Fruit fly (Drosophila melanogaster) whole organism, wandering third instar larva: ENCODE results near the gene Tao.

Experiments used
- CG32264 ChIP-seq: fragments of 200-800 bp; sonication (Bioruptor generic); optimal IDR thresholded peaks from 2 replicates; lab custom pipeline; 2016; ENCODE audit warnings: missing biosample characterization, missing genetic modification characterization
- CrebA ChIP-seq: fragments of 200-800 bp; sonication (Bioruptor generic); optimal IDR thresholded peaks from 2 replicates; lab custom pipeline; 2016; ENCODE audit warnings: missing biosample characterization, mild to moderate bottlenecking, missing genetic modification characterization, borderline replicate concordance
- Dfd ChIP-seq: fragments of >200 bp; optimal IDR thresholded peaks from 2 replicates; lab custom pipeline; 2017; ENCODE audit warnings: missing biosample characterization, missing genetic modification characterization
- Dif ChIP-seq: fragments of 200-275, 200-300 bp; sonication (Bioruptor generic); optimal IDR thresholded peaks from 2 replicates; lab custom pipeline; 2018; ENCODE audit warnings: missing biosample characterization, missing genetic modification characterization; ENCODE audit not compliant: partially characterized antibody
- HLH106 ChIP-seq: fragments of 200-800 bp; optimal IDR thresholded peaks from 3 replicates; lab custom pipeline; 2019; ENCODE audit warnings: missing biosample characterization, mild to moderate bottlenecking, missing genetic modification characterization, moderate library complexity
- Hnf4 ChIP-seq: fragments of 200-800 bp; sonication (Bioruptor generic); optimal IDR thresholded peaks from 2 replicates; lab custom pipeline; 2016; ENCODE audit warnings: missing biosample characterization, mild to moderate bottlenecking, missing genetic modification characterization
- Hr78 ChIP-seq: fragments of >200 bp; optimal IDR thresholded peaks from 2 replicates; lab custom pipeline; 2017; ENCODE audit warnings: missing biosample characterization, missing genetic modification characterization
- Hr83 ChIP-seq: fragments of 200-300 bp; sonication (Bioruptor generic); optimal IDR thresholded peaks from 2 replicates; lab custom pipeline; 2016; ENCODE audit warnings: missing biosample characterization, mild to moderate bottlenecking, missing genetic modification characterization, moderate library complexity; ENCODE audit not compliant: poor library complexity, severe bottlenecking
- Jra ChIP-seq: sonication (Bioruptor generic); optimal IDR thresholded peaks from 2 replicates; lab custom pipeline; 2016; ENCODE audit warnings: missing biosample characterization, missing genetic modification characterization
- Mio ChIP-seq: sonication (Bioruptor generic); optimal IDR thresholded peaks from 2 replicates; lab custom pipeline; 2016; ENCODE audit warnings: missing biosample characterization, missing genetic modification characterization
- Myc ChIP-seq: fragments of >200 bp; optimal IDR thresholded peaks from 2 replicates; lab custom pipeline; 2017
- N ChIP-seq: fragments of >200 bp; optimal IDR thresholded peaks from 2 replicates; lab custom pipeline; 2018; ENCODE audit warnings: missing biosample characterization, missing external identifiers, missing genetic modification characterization
- OdsH ChIP-seq: fragments of 200-800 bp; sonication (Bioruptor generic); optimal IDR thresholded peaks from 2 replicates; lab custom pipeline; 2016; ENCODE audit warnings: missing biosample characterization, mild to moderate bottlenecking, missing genetic modification characterization
- Rel ChIP-seq, 2 experiments: fragments of 200-800 bp; sonication (Bioruptor generic) in 1 of 2; optimal IDR thresholded peaks; 2 replicates in 1 of 2; 3 replicates in 1 of 2; lab custom pipeline; 2016 to 2019; ENCODE audit warnings: mild to moderate bottlenecking in 2 of 2, missing biosample characterization in 2 of 2, missing genetic modification characterization in 2 of 2, moderate library complexity in 1 of 2
- Sp1 ChIP-seq: fragments of 200-800 bp; sonication (Bioruptor generic); optimal IDR thresholded peaks from 3 replicates; lab custom pipeline; 2019; ENCODE audit warnings: missing biosample characterization, mild to moderate bottlenecking, missing genetic modification characterization, moderate library complexity
- br ChIP-seq: fragments of 200-800 bp; sonication (Bioruptor generic); optimal IDR thresholded peaks from 2 replicates; lab custom pipeline; 2016; ENCODE audit warnings: missing biosample characterization, missing genetic modification characterization
- brk ChIP-seq: fragments of 200-800 bp; sonication (Bioruptor generic); optimal IDR thresholded peaks from 2 replicates; lab custom pipeline; 2016; ENCODE audit warnings: missing biosample characterization, mild to moderate bottlenecking, missing genetic modification characterization
- dl ChIP-seq, 2 experiments: fragments of 175-275, 200-275 bp in 1 of 2; fragments of 200-275 bp in 1 of 2; sonication (Bioruptor generic); optimal IDR thresholded peaks; lab custom pipeline; 2018; ENCODE audit warnings: mild to moderate bottlenecking in 2 of 2, missing biosample characterization in 2 of 2, missing genetic modification characterization in 2 of 2, moderate library complexity in 2 of 2; ENCODE audit not compliant: partially characterized antibody in 2 of 2, insufficient read depth in 1 of 2
- dmrt93B ChIP-seq: fragments of 200-800 bp; sonication (Bioruptor generic); optimal IDR thresholded peaks from 2 replicates; lab custom pipeline; 2018; ENCODE audit warnings: missing biosample characterization, mild to moderate bottlenecking, missing genetic modification characterization
- dsf ChIP-seq: sonication (Bioruptor generic); optimal IDR thresholded peaks from 2 replicates; lab custom pipeline; 2016; ENCODE audit warnings: missing biosample characterization, missing genetic modification characterization, borderline replicate concordance
- ey ChIP-seq: fragments of 200-800 bp; sonication (Bioruptor generic); optimal IDR thresholded peaks from 2 replicates; lab custom pipeline; 2016; ENCODE audit warnings: missing biosample characterization, missing genetic modification characterization
- foxo ChIP-seq, 2 experiments: fragments of 200-800 bp; sonication (Bioruptor generic); optimal IDR thresholded peaks; 2 replicates in 1 of 2; 3 replicates in 1 of 2; lab custom pipeline; 2016 to 2017; ENCODE audit warnings: missing biosample characterization in 2 of 2, missing genetic modification characterization in 2 of 2
- fru ChIP-seq: fragments of 200-800 bp; sonication (Bioruptor generic); optimal IDR thresholded peaks from 3 replicates; lab custom pipeline; 2016; ENCODE audit warnings: missing biosample characterization, mild to moderate bottlenecking, missing genetic modification characterization
- h ChIP-seq: fragments of 200-800 bp; sonication (Bioruptor generic); optimal IDR thresholded peaks from 3 replicates; lab custom pipeline; 2016; ENCODE audit warnings: missing biosample characterization, mild to moderate bottlenecking, missing genetic modification characterization
- jim ChIP-seq: fragments of 175-275, 200-325 bp; sonication (Bioruptor generic); optimal IDR thresholded peaks from 2 replicates; lab custom pipeline; 2016; ENCODE audit warnings: missing biosample characterization, mild to moderate bottlenecking, missing genetic modification characterization
- pan ChIP-seq: fragments of >200 bp; optimal IDR thresholded peaks from 2 replicates; lab custom pipeline; 2017
- psq ChIP-seq: fragments of 200-800 bp; sonication (Bioruptor generic); optimal IDR thresholded peaks from 3 replicates; lab custom pipeline; 2017; ENCODE audit warnings: missing biosample characterization, mild to moderate bottlenecking, missing genetic modification characterization, moderate library complexity
- rgr ChIP-seq: fragments of 200-800 bp; sonication (Bioruptor generic); optimal IDR thresholded peaks from 3 replicates; lab custom pipeline; 2016; ENCODE audit warnings: missing biosample characterization, mild to moderate bottlenecking, missing genetic modification characterization
- sage ChIP-seq: fragments of 200-800 bp; sonication (Bioruptor generic); optimal IDR thresholded peaks from 2 replicates; lab custom pipeline; 2016; ENCODE audit warnings: missing biosample characterization, mild to moderate bottlenecking, missing genetic modification characterization
- sv ChIP-seq: fragments of 200-800 bp; sonication (Bioruptor generic); optimal IDR thresholded peaks from 3 replicates; lab custom pipeline; 2016; ENCODE audit warnings: missing biosample characterization, missing genetic modification characterization
- tai ChIP-seq: sonication (Bioruptor generic); optimal IDR thresholded peaks from 2 replicates; lab custom pipeline; 2016; ENCODE audit warnings: missing biosample characterization, missing genetic modification characterization
- woc ChIP-seq: sonication (Bioruptor generic); optimal IDR thresholded peaks from 2 replicates; lab custom pipeline; 2016; ENCODE audit warnings: missing biosample characterization, mild to moderate bottlenecking, missing genetic modification characterization

Tao gene

DNA sequence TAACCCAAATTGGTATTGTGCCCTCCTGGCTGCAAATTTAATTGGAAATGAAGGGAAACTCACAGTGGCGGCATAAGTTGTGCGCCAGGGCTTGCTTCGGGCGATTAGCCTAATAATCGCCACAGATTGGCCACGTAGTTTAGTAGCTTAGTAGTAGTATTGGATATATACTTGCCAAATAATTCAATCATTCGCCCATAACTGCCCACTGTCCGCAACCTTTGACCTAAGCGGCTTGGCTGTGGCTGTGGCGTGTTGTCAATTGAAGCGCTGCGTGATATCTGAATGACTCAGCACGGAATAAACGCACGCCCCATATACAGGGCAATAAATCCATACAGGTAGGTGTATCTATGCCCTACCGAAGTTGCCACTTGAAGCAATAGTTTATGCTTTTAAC, 27.4 kb upstream of the Tao start:
- TF ChIP-seq brk (GFP tag; lab: Kevin White, UChicago) = no peak
- TF ChIP-seq CG32264 (GFP tag; lab: Kevin White, UChicago) = no peak
- no peak for TF ChIP-seq psq (GFP tag; lab: Kevin White, UChicago)

DNA sequence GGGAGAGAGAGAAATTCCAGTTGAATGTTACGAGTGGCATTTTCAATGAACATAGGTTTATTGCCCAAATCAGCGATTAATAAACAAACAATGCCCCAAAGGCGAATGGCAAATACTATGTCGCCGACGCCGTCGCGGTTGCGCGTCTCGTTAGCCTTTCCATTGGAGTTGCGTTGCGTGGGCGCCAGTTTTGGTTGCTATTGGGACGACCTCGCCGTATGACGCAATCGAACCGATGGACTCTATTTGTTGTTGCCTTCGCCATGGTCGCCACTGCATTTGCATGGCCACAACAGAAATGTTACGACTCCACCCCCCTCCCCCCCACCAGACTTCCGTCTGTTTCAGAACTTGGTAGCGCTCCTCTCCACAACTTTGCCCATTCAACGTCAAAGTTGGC, 27.0 kb upstream of the Tao start:
- no peak for TF ChIP-seq br
- no peak for TF ChIP-seq woc
- TF ChIP-seq tai (GFP tag; lab: Kevin White, UChicago) = no peak
- TF ChIP-seq sage (GFP tag; lab: Kevin White, UChicago) = no peak
- no peak for TF ChIP-seq rgr (GFP tag; lab: Kevin White, UChicago)
- no peak for TF ChIP-seq OdsH (GFP tag; lab: Kevin White, UChicago)
- no peak for TF ChIP-seq Myc (lab: Kevin White, UChicago)
- no peak for TF ChIP-seq CrebA (GFP tag; lab: Kevin White, UChicago)
- TF ChIP-seq Hnf4 (GFP tag; lab: Kevin White, UChicago) = no peak
- no peak for TF ChIP-seq Mio
- TF ChIP-seq CG32264 (GFP tag; lab: Kevin White, UChicago) = no peak
- no peak for TF ChIP-seq N (GFP tag; lab: Kevin White, UChicago)
- no peak for TF ChIP-seq jim (GFP tag; lab: Kevin White, UChicago)
- TF ChIP-seq Dif (GFP tag; lab: Kevin White, UChicago) = no peak
- TF ChIP-seq, all 38 proteins: peak for 0

DNA sequence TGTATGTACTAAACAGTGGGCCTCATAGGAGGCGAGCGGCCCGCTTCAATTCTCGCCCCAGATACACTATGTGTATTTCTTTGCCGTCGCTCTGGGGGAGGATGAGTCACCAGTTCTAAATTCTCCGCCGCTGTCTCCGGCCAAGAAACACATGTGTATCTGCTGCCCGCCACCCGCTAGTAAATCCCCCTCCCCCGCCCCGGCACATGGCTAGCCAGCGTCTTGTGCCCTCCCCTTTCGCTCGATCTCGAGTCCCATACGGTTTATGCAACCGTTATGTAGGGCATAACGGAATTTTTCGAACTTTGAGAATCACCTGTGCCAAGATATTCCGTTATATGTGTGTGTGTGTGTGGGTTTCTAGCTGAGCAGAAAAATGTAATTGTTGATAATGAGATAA, 26.3 kb upstream of the Tao start:
- TF ChIP-seq brk (GFP tag; lab: Kevin White, UChicago) = no peak
- TF ChIP-seq sage (GFP tag; lab: Kevin White, UChicago) = no peak
- TF ChIP-seq sv (GFP tag; lab: Kevin White, UChicago) = no peak
- TF ChIP-seq dmrt93B = no peak
- no peak for TF ChIP-seq Hnf4 (GFP tag; lab: Kevin White, UChicago)
- TF ChIP-seq Hr83 (GFP tag; lab: Kevin White, UChicago) = no peak
- no peak for TF ChIP-seq psq (GFP tag; lab: Kevin White, UChicago)
- TF ChIP-seq Myc (lab: Kevin White, UChicago) = no peak
- TF ChIP-seq woc = no peak
- no peak for TF ChIP-seq CG32264 (GFP tag; lab: Kevin White, UChicago)
- no peak for TF ChIP-seq pan (lab: Kevin White, UChicago)
- TF ChIP-seq Rel (GFP tag; optimal IDR thresholded peaks at IDR 0.05; lab: Kevin White, UChicago) = no peak
- no peak for TF ChIP-seq Rel (tag; optimal IDR thresholded peaks at IDR 0.05; lab: Kevin White, UChicago)

DNA sequence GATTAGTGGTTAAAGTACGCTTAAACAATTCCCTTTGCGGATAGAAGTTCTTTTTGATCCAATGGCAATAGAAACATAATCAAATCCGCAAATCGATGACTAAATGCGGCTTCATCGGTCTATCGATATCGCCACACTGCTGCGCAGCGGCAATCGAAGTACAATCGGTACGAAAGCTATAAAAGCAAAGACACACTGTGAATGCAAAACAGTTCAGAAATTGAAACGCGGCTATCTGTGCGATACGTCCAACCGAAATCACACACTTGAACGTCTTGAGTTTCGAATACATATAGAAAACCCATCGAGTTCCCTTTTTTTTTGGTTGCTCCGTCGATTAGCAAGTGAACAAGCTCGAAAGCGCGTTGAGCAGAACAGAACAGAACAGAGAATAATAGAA, 25.4 kb upstream of the Tao start, which contains the start of gene CG14207:
CG14207 (plus strand) TSS at position 203 of the 400 bp plus-strand sequence.
- TF ChIP-seq dl (GFP tag; optimal IDR thresholded peaks at IDR 0.05; lab: Kevin White, UChicago; ENCODE audit: insufficient read depth in 1 of 2, partially characterized antibody in 2 of 2) (peak in 1 of 2 experiments; percentile 21), foxo (GFP tag; optimal IDR thresholded peaks at IDR 0.05; lab: Kevin White, UChicago) (peak in 1 of 2 experiments; percentile 25), Dif (GFP tag; lab: Kevin White, UChicago) (peak; percentile 11), fru (GFP tag; lab: Kevin White, UChicago) (peak; percentile 38), dmrt93B (no peak), Sp1 (GFP tag; lab: Kevin White, UChicago) (peak; percentile 37), Hnf4 (GFP tag; lab: Kevin White, UChicago) (peak; percentile 63), woc (no peak), Rel (GFP tag; optimal IDR thresholded peaks at IDR 0.05; lab: Kevin White, UChicago) (no peak), Rel (tag; optimal IDR thresholded peaks at IDR 0.05; lab: Kevin White, UChicago) (peak; percentile 60), rgr (GFP tag; lab: Kevin White, UChicago) (peak; percentile 45), Dfd (no peak), N (GFP tag; lab: Kevin White, UChicago) (no peak), br (peak; percentile 39), psq (GFP tag; lab: Kevin White, UChicago) (peak; percentile 43), h (GFP tag; lab: Kevin White, UChicago) (peak; percentile 52), Hr83 (GFP tag; lab: Kevin White, UChicago) (no peak), dsf (GFP tag; lab: Kevin White, UChicago) (no peak), OdsH (GFP tag; lab: Kevin White, UChicago) (peak; percentile 35)

DNA sequence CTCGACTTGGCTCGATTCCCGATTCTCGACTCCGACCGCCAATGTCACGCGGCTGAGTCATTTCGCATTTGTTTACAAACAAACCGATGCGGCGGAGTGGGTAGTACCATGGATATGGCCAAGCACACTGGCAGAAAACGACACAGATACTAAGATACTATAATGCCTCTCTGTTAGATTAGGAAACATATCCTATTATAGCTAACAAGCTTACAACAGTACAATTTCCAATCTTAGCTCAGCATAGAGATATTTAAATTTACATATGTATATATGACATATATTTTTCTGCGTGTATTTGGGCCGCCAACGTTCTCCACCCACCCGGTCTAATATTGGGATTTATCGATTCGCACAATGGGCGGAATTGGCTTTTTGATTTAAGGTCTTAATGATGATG, 24.4 kb upstream of the Tao start:
- TF ChIP-seq Sp1 (GFP tag; lab: Kevin White, UChicago) = peak; percentile 30
- TF ChIP-seq Dif (GFP tag; lab: Kevin White, UChicago) = no peak
- TF ChIP-seq fru (GFP tag; lab: Kevin White, UChicago) = peak; percentile 69
- TF ChIP-seq Rel (GFP tag; optimal IDR thresholded peaks at IDR 0.05; lab: Kevin White, UChicago) = peak; percentile 13
- no peak for TF ChIP-seq Rel (tag; optimal IDR thresholded peaks at IDR 0.05; lab: Kevin White, UChicago)
- TF ChIP-seq sv (GFP tag; lab: Kevin White, UChicago) = peak; percentile 69
- no peak for TF ChIP-seq CG32264 (GFP tag; lab: Kevin White, UChicago)
- TF ChIP-seq h (GFP tag; lab: Kevin White, UChicago) = peak; percentile 76
- peak; percentile 71 for TF ChIP-seq HLH106 (tag; lab: Kevin White, UChicago)
- TF ChIP-seq Hnf4 (GFP tag; lab: Kevin White, UChicago) = peak; percentile 32
- TF ChIP-seq Hr83 (GFP tag; lab: Kevin White, UChicago) = no peak
- peak; percentile 46 for TF ChIP-seq br
- no peak for TF ChIP-seq Jra (GFP tag; lab: Kevin White, UChicago)
- peak; percentile 59 for TF ChIP-seq OdsH (GFP tag; lab: Kevin White, UChicago)
- TF ChIP-seq dmrt93B = peak; percentile 49
- peak; percentile 43 for TF ChIP-seq rgr (GFP tag; lab: Kevin White, UChicago)
- TF ChIP-seq Hr78 (GFP tag; lab: Kevin White, UChicago) = no peak
- no peak for TF ChIP-seq N (GFP tag; lab: Kevin White, UChicago)
- TF ChIP-seq ey (GFP tag; lab: Kevin White, UChicago) = peak; percentile 48
- TF ChIP-seq foxo (GFP tag; optimal IDR thresholded peaks at IDR 0.05; lab: Kevin White, UChicago) = peak in 1 of 2 experiments; percentile 83
- peak; percentile 31 for TF ChIP-seq psq (GFP tag; lab: Kevin White, UChicago)
- TF ChIP-seq tai (GFP tag; lab: Kevin White, UChicago) = no peak
- peak; percentile 62 for TF ChIP-seq sage (GFP tag; lab: Kevin White, UChicago)
- no peak for TF ChIP-seq brk (GFP tag; lab: Kevin White, UChicago)
